Fruit fly (Drosophila melanogaster) whole organism, embryonic: ENCODE measurements around the gene Sems.

Experiments
- ATbp ChIP-seq: fragments of 200-800 bp; sonication (Bioruptor generic); optimal IDR thresholded peaks from 2 replicates; lab custom pipeline; 2017; ENCODE audit warnings: missing biosample characterization, mild to moderate bottlenecking, missing genetic modification characterization, missing genetic modification reagents
- Adf1 ChIP-seq: fragments of 200-800 bp; sonication (Bioruptor generic); IDR thresholded peaks from 2 replicates; pipeline ENCODE4 v1.3.6; 2022; ENCODE audit warnings: missing biosample characterization, missing genetic modification characterization
- Blimp-1 ChIP-seq: fragments of 200-800 bp; sonication (Bioruptor generic); optimal IDR thresholded peaks from 3 replicates; lab custom pipeline; 2018; ENCODE audit warnings: missing biosample characterization, missing genetic modification characterization, mild to moderate bottlenecking, moderate library complexity, missing genetic modification reagents
- CG10979 ChIP-seq: fragments of 200-800 bp; sonication (Bioruptor generic); optimal IDR thresholded peaks from 2 replicates; lab custom pipeline; 2018; ENCODE audit warnings: missing biosample characterization, mild to moderate bottlenecking, missing genetic modification characterization, moderate library complexity
- CG11504 ChIP-seq: fragments of 200-800 bp; sonication (Bioruptor generic); optimal IDR thresholded peaks from 3 replicates; lab custom pipeline; 2019; ENCODE audit warnings: missing biosample characterization, mild to moderate bottlenecking, missing genetic modification characterization, moderate library complexity
- CG11696 ChIP-seq: fragments of 200-800 bp; sonication (Bioruptor generic); IDR thresholded peaks from 2 replicates; pipeline ENCODE4 v1.3.6; 2022; ENCODE audit warnings: missing biosample characterization, missing genetic modification characterization
- CG12391 ChIP-seq: fragments of 200-800 bp; sonication (Bioruptor generic); optimal IDR thresholded peaks from 3 replicates; lab custom pipeline; 2018; ENCODE audit warnings: missing biosample characterization, mild to moderate bottlenecking, missing genetic modification characterization, moderate library complexity
- CG14710 ChIP-seq: fragments of 200-800 bp; sonication (Bioruptor generic); optimal IDR thresholded peaks from 3 replicates; lab custom pipeline; 2019; ENCODE audit warnings: missing biosample characterization, mild to moderate bottlenecking, missing genetic modification characterization, moderate library complexity
- CG1529 ChIP-seq: fragments of 200-800 bp; sonication (Bioruptor generic); optimal IDR thresholded peaks from 3 replicates; lab custom pipeline; 2018; ENCODE audit warnings: missing biosample characterization, missing genetic modification characterization
- CG18262 ChIP-seq: fragments of 200-800 bp; optimal IDR thresholded peaks from 3 replicates; lab custom pipeline; 2019; ENCODE audit warnings: missing biosample characterization, mild to moderate bottlenecking, missing genetic modification characterization, moderate library complexity
- CG18599 ChIP-seq: fragments of 200-800 bp; sonication (Bioruptor generic); optimal IDR thresholded peaks from 3 replicates; lab custom pipeline; 2017; ENCODE audit warnings: missing biosample characterization, missing genetic modification characterization, mild to moderate bottlenecking, moderate library complexity, missing genetic modification reagents
- CG18619 ChIP-seq: fragments of 200-800 bp; sonication (Bioruptor generic); optimal IDR thresholded peaks from 3 replicates; lab custom pipeline; 2017; ENCODE audit warnings: missing biosample characterization, mild to moderate bottlenecking, missing genetic modification characterization
- CG2678 ChIP-seq: fragments of 200-800 bp; sonication (Bioruptor generic); optimal IDR thresholded peaks from 3 replicates; lab custom pipeline; 2019; ENCODE audit warnings: missing biosample characterization, mild to moderate bottlenecking, missing genetic modification characterization, moderate library complexity
- CG30431 ChIP-seq: fragments of 200-800 bp; sonication (Bioruptor generic); optimal IDR thresholded peaks from 2 replicates; lab custom pipeline; 2017; ENCODE audit warnings: missing biosample characterization, missing genetic modification characterization
- CG42726 ChIP-seq: fragments of 200-800 bp; sonication (Bioruptor generic); IDR thresholded peaks from 2 replicates; pipeline ENCODE4 v1.3.6; 2022; ENCODE audit warnings: missing biosample characterization, missing genetic modification characterization; ENCODE audit not compliant: partially characterized antibody
- CG6254 ChIP-seq: fragments of 200-800 bp; sonication (Bioruptor generic); optimal IDR thresholded peaks from 3 replicates; lab custom pipeline; 2017; ENCODE audit warnings: mild to moderate bottlenecking, missing biosample characterization, missing genetic modification reagents, missing genetic modification characterization
- CG6654 ChIP-seq: fragments of 200-800 bp; sonication (Bioruptor generic); optimal IDR thresholded peaks from 2 replicates; lab custom pipeline; 2017; ENCODE audit warnings: missing biosample characterization, mild to moderate bottlenecking, missing genetic modification characterization
- CG7839 ChIP-seq: fragments of 200-800 bp; sonication (Bioruptor generic); optimal IDR thresholded peaks from 3 replicates; lab custom pipeline; 2018; ENCODE audit warnings: missing biosample characterization, mild to moderate bottlenecking, missing genetic modification characterization, moderate library complexity
- CG9817 ChIP-seq: fragments of 200-800 bp; sonication (Bioruptor generic); optimal IDR thresholded peaks from 2 replicates; lab custom pipeline; 2018; ENCODE audit warnings: missing biosample characterization, mild to moderate bottlenecking, missing genetic modification characterization, moderate library complexity
- D ChIP-seq, 2 experiments: fragments of 200-800 bp in 1 of 2; fragments of >200 bp in 1 of 2; sonication (Bioruptor generic) in 1 of 2; optimal IDR thresholded peaks; 2 replicates in 1 of 2; 3 replicates in 1 of 2; lab custom pipeline; 2017; ENCODE audit warnings: mild to moderate bottlenecking in 1 of 2, missing biosample characterization in 1 of 2, missing genetic modification characterization in 1 of 2, missing genetic modification reagents in 1 of 2
- Ets65A ChIP-seq: fragments of 200-800 bp; sonication (Bioruptor generic); peaks from one replicate; lab custom pipeline; 2016; ENCODE audit warnings: missing biosample characterization, missing genetic modification characterization
- Hr51 ChIP-seq, 2 experiments: fragments of 200-800 bp; sonication (Bioruptor generic); optimal IDR thresholded peaks; 2 replicates in 1 of 2; 3 replicates in 1 of 2; lab custom pipeline; 2016 to 2018; ENCODE audit warnings: missing biosample characterization in 2 of 2, missing genetic modification characterization in 2 of 2, mild to moderate bottlenecking in 1 of 2, moderate library complexity in 1 of 2
- Myb ChIP-seq: fragments of 200-800 bp; sonication (Bioruptor generic); optimal IDR thresholded peaks from 2 replicates; lab custom pipeline; 2016; ENCODE audit warnings: missing biosample characterization, missing genetic modification characterization
- Oli ChIP-seq: fragments of 200-800 bp; sonication (Bioruptor generic); optimal IDR thresholded peaks from 2 replicates; lab custom pipeline; 2018; ENCODE audit warnings: missing biosample characterization, mild to moderate bottlenecking, missing genetic modification characterization, moderate library complexity
- Sox100B ChIP-seq: fragments of 200-800 bp; sonication (Bioruptor generic); optimal IDR thresholded peaks from 3 replicates; lab custom pipeline; 2018; ENCODE audit warnings: missing biosample characterization, mild to moderate bottlenecking, missing genetic modification characterization
- Sox102F ChIP-seq: fragments of 200-800 bp; sonication (Bioruptor generic); optimal IDR thresholded peaks from 2 replicates; lab custom pipeline; 2018; ENCODE audit warnings: missing biosample characterization, mild to moderate bottlenecking, missing genetic modification characterization, moderate library complexity
- Ssrp ChIP-seq: fragments of 200-800 bp; sonication (Bioruptor generic); optimal IDR thresholded peaks from 2 replicates; lab custom pipeline; 2018; ENCODE audit warnings: missing biosample characterization, mild to moderate bottlenecking, missing genetic modification characterization, moderate library complexity
- Xrp1 ChIP-seq: fragments of 200-800 bp; sonication (Bioruptor generic); IDR thresholded peaks from 2 replicates; pipeline ENCODE4 v1.3.6; 2022; ENCODE audit warnings: missing biosample characterization, missing genetic modification characterization
- bcd ChIP-seq: fragments of 200-800 bp; sonication (Bioruptor generic); optimal IDR thresholded peaks from 2 replicates; lab custom pipeline; 2017; ENCODE audit warnings: missing biosample characterization, mild to moderate bottlenecking, missing genetic modification characterization
- bsh ChIP-seq, 2 experiments: fragments of 200-800 bp; sonication (Bioruptor generic); optimal IDR thresholded peaks; 2 replicates each; lab custom pipeline; 2017 to 2018; ENCODE audit warnings: mild to moderate bottlenecking in 2 of 2, missing biosample characterization in 2 of 2, missing genetic modification characterization in 2 of 2, moderate library complexity in 1 of 2
- corto ChIP-seq: fragments of 200-800 bp; sonication (Bioruptor generic); optimal IDR thresholded peaks from 2 replicates; lab custom pipeline; 2016; ENCODE audit warnings: missing biosample characterization, mild to moderate bottlenecking, missing genetic modification characterization, moderate library complexity
- crol ChIP-seq: fragments of 200-800 bp; sonication (Bioruptor generic); IDR thresholded peaks from 2 replicates; pipeline ENCODE4 v1.3.6; 2022; ENCODE audit warnings: missing biosample characterization, missing genetic modification characterization
- dati ChIP-seq: fragments of 200-800 bp; sonication (Bioruptor generic); IDR thresholded peaks from 2 replicates; pipeline ENCODE4 v1.3.6; 2022; ENCODE audit warnings: missing biosample characterization, missing genetic modification characterization
- dmrt99B ChIP-seq: fragments of 200-800 bp; sonication (Bioruptor generic); optimal IDR thresholded peaks from 2 replicates; lab custom pipeline; 2018; ENCODE audit warnings: missing biosample characterization, mild to moderate bottlenecking, missing genetic modification characterization, moderate library complexity
- ewg ChIP-seq: fragments of 200-800 bp; sonication (Bioruptor generic); optimal IDR thresholded peaks from 3 replicates; lab custom pipeline; 2017; ENCODE audit warnings: mild to moderate bottlenecking, missing biosample characterization, missing genetic modification reagents, missing genetic modification characterization
- fd96Cb ChIP-seq: fragments of 200-800 bp; sonication (Bioruptor generic); optimal IDR thresholded peaks from 2 replicates; lab custom pipeline; 2018; ENCODE audit warnings: missing biosample characterization, mild to moderate bottlenecking, missing genetic modification characterization, moderate library complexity
- grau ChIP-seq: fragments of 200-800 bp; optimal IDR thresholded peaks from 3 replicates; lab custom pipeline; 2019; ENCODE audit warnings: missing biosample characterization, mild to moderate bottlenecking, missing genetic modification characterization, moderate library complexity
- ken ChIP-seq: fragments of 200-800 bp; sonication (Bioruptor generic); IDR thresholded peaks from 3 replicates; pipeline ENCODE4 v1.3.6; 2022; ENCODE audit warnings: missing biosample characterization, missing genetic modification characterization
- lola ChIP-seq, 3 experiments: fragments of >200 bp in 2 of 3; fragments of 200-800 bp in 1 of 3; sonication (Bioruptor generic) in 1 of 3; optimal IDR thresholded peaks; 2 replicates each; lab custom pipeline; 2017 to 2019; ENCODE audit warnings: missing biosample characterization in 3 of 3, missing genetic modification characterization in 3 of 3, mild to moderate bottlenecking in 1 of 3, moderate library complexity in 1 of 3
- nmo ChIP-seq: fragments of 200-800 bp; sonication (Bioruptor generic); optimal IDR thresholded peaks from 2 replicates; lab custom pipeline; 2018; ENCODE audit warnings: missing biosample characterization, mild to moderate bottlenecking, missing genetic modification characterization, moderate library complexity
- oc ChIP-seq: fragments of 200-800 bp; sonication (Bioruptor generic); optimal IDR thresholded peaks from 2 replicates; lab custom pipeline; 2018; ENCODE audit warnings: missing biosample characterization, mild to moderate bottlenecking, missing genetic modification characterization, moderate library complexity
- phol ChIP-seq: fragments of 200-800 bp; sonication (Bioruptor generic); optimal IDR thresholded peaks from 3 replicates; lab custom pipeline; 2018; ENCODE audit warnings: missing biosample characterization, mild to moderate bottlenecking, missing genetic modification characterization, moderate library complexity
- ranshi ChIP-seq: fragments of 200-800 bp; sonication (Bioruptor generic); IDR thresholded peaks from 2 replicates; pipeline ENCODE4 v1.3.6; 2022; ENCODE audit warnings: missing biosample characterization, missing genetic modification characterization
- sc ChIP-seq, 3 experiments: fragments of >200 bp in 2 of 3; fragments of 200-800 bp in 1 of 3; sonication (Bioruptor generic) in 1 of 3; optimal IDR thresholded peaks; 2 replicates in 2 of 3; 3 replicates in 1 of 3; lab custom pipeline; 2017; ENCODE audit warnings: mild to moderate bottlenecking in 1 of 3, missing biosample characterization in 1 of 3, missing genetic modification characterization in 1 of 3, missing genetic modification reagents in 1 of 3
- sens ChIP-seq: fragments of 200-800 bp; sonication (Bioruptor generic); peaks from one replicate; lab custom pipeline; 2016; ENCODE audit warnings: missing biosample characterization, missing genetic modification characterization
- trem ChIP-seq: fragments of 200-800 bp; optimal IDR thresholded peaks from 3 replicates; lab custom pipeline; 2019; ENCODE audit warnings: missing biosample characterization, mild to moderate bottlenecking, missing genetic modification characterization, moderate library complexity

Sems gene

dm6 chr3L:20950520-20951135 lies 5.9 kb downstream of the Sems start (continued):
- peak; percentile 12 for TF ChIP-seq CG30431 (GFP tag; lab: Kevin White, UChicago)
- TF ChIP-seq CG14710 (tag; lab: Kevin White, UChicago), result peak; percentile 26
- TF ChIP-seq crol (GFP tag; lab: Robert Waterston, UW), result no peak
- TF ChIP-seq CG11504 (tag; lab: Kevin White, UChicago), result peak; percentile 55
- peak; percentile 22 for TF ChIP-seq Sox100B (GFP tag; lab: Kevin White, UChicago)
- TF ChIP-seq ATbp (GFP tag; lab: Kevin White, UChicago), result peak; percentile 7
- peak; percentile 8 for TF ChIP-seq grau (tag; lab: Kevin White, UChicago)
- no peak for TF ChIP-seq CG18599 (GFP tag; lab: Kevin White, UChicago)
- TF ChIP-seq corto (GFP tag; lab: Kevin White, UChicago), result peak; percentile 54
- peak; percentile 45 to 94 for TF ChIP-seq bsh (GFP tag; optimal IDR thresholded peaks at IDR 0.05; lab: Kevin White, UChicago)
- no peak for TF ChIP-seq CG9817 (tag; lab: Kevin White, UChicago)
- peak; percentile 52 for TF ChIP-seq sens (GFP tag; lab: Kevin White, UChicago)
- no peak for TF ChIP-seq D (optimal IDR thresholded peaks at IDR 0.05; lab: Kevin White, UChicago)
- TF ChIP-seq D (GFP tag; optimal IDR thresholded peaks at IDR 0.05; lab: Kevin White, UChicago), result peak; percentile 51
- TF ChIP-seq ranshi (GFP tag; lab: Robert Waterston, UW), result no peak
- TF ChIP-seq trem (tag; lab: Kevin White, UChicago), result peak; percentile 16
- TF ChIP-seq CG1529 (GFP tag; lab: Kevin White, UChicago), result peak; percentile 16
- peak; percentile 36 for TF ChIP-seq Blimp-1 (GFP tag; lab: Kevin White, UChicago)
- peak; percentile 14 for TF ChIP-seq bcd (GFP tag; lab: Kevin White, UChicago)
- TF ChIP-seq lola (GFP tag; optimal IDR thresholded peaks at IDR 0.05; lab: Kevin White, UChicago), result peak in 1 of 3 experiments; percentile 42
- no peak for TF ChIP-seq dati (GFP tag; lab: Robert Waterston, UW)
- peak; percentile 50 for TF ChIP-seq CG18262 (tag; lab: Kevin White, UChicago)
- peak; percentile 2 for TF ChIP-seq oc (tag; lab: Kevin White, UChicago)
- peak; percentile 21 for TF ChIP-seq ewg (GFP tag; lab: Kevin White, UChicago)
- TF ChIP-seq nmo, result peak; percentile 51
- no peak for TF ChIP-seq CG18619 (GFP tag; lab: Kevin White, UChicago)
- no peak for TF ChIP-seq sc (optimal IDR thresholded peaks at IDR 0.05; lab: Kevin White, UChicago)
- peak; percentile 61 for TF ChIP-seq sc (GFP tag; optimal IDR thresholded peaks at IDR 0.05; lab: Kevin White, UChicago)
- peak; percentile 27 for TF ChIP-seq dmrt99B (tag; lab: Kevin White, UChicago)
- TF ChIP-seq CG6654 (GFP tag; lab: Kevin White, UChicago), result peak; percentile 13
- TF ChIP-seq Ets65A (GFP tag; lab: Kevin White, UChicago), result peak; percentile 40
- TF ChIP-seq CG10979 (tag; lab: Kevin White, UChicago), result peak; percentile 54
- TF ChIP-seq Oli (tag; lab: Kevin White, UChicago), result peak; percentile 28
- no peak for TF ChIP-seq ken (GFP tag; lab: Robert Waterston, UW)
- no peak for TF ChIP-seq CG42726 (GFP tag; lab: Robert Waterston, UW)
- peak; percentile 34 for TF ChIP-seq Ssrp (tag; lab: Kevin White, UChicago)
- TF ChIP-seq phol, result peak; percentile 54
- TF ChIP-seq Hr51 (GFP tag; optimal IDR thresholded peaks at IDR 0.05; lab: Kevin White, UChicago), result peak in 1 of 2 experiments; percentile 20
- peak; percentile 37 for TF ChIP-seq fd96Cb (tag; lab: Kevin White, UChicago)
- peak; percentile 30 for TF ChIP-seq CG7839 (tag; lab: Kevin White, UChicago)
- peak; percentile 26 for TF ChIP-seq Sox102F (GFP tag; lab: Kevin White, UChicago)
- TF ChIP-seq Myb (GFP tag; lab: Kevin White, UChicago), result no peak
- TF ChIP-seq CG12391 (tag; lab: Kevin White, UChicago), result peak; percentile 10
- peak; percentile 37; the same call in 1 of the 2 replicates for TF ChIP-seq Xrp1
- no peak for TF ChIP-seq CG11696
- TF ChIP-seq Adf1 (GFP tag; lab: Robert Waterston, UW), result peak; percentile 53
- peak; percentile 9 for TF ChIP-seq CG2678 (tag; lab: Kevin White, UChicago)
- peak; percentile 15 for TF ChIP-seq CG6254 (GFP tag; lab: Kevin White, UChicago)
